Fruit fly (Drosophila melanogaster) whole organism, prepupa: ENCODE measurements around the gene Vti1b.

Experiments
- Blimp-1 ChIP-seq: fragments of 200-800 bp; sonication (Bioruptor generic); optimal IDR thresholded peaks from 3 replicates; lab custom pipeline; 2017; ENCODE audit warnings: missing biosample characterization, missing genetic modification characterization, mild to moderate bottlenecking, moderate library complexity, missing genetic modification reagents
- CG1621 ChIP-seq: fragments of 200-800 bp; sonication (Bioruptor generic); optimal IDR thresholded peaks from 3 replicates; lab custom pipeline; 2018; ENCODE audit warnings: missing biosample characterization, mild to moderate bottlenecking, missing genetic modification characterization
- CG16779 ChIP-seq: fragments of 200-800 bp; sonication (Bioruptor generic); optimal IDR thresholded peaks from 3 replicates; lab custom pipeline; 2017; ENCODE audit warnings: missing biosample characterization, mild to moderate bottlenecking, missing genetic modification characterization
- CG31627 ChIP-seq: fragments of 200-800 bp; sonication (Bioruptor generic); optimal IDR thresholded peaks from 3 replicates; lab custom pipeline; 2016; ENCODE audit warnings: missing biosample characterization, missing genetic modification characterization
- CG32006 ChIP-seq: fragments of 200-800 bp; sonication (Bioruptor generic); optimal IDR thresholded peaks from 3 replicates; lab custom pipeline; 2017; ENCODE audit warnings: missing biosample characterization, mild to moderate bottlenecking, missing genetic modification characterization
- CG4318 ChIP-seq: fragments of 200-800 bp; sonication (Bioruptor generic); optimal IDR thresholded peaks from 3 replicates; lab custom pipeline; 2017; ENCODE audit warnings: missing biosample characterization, mild to moderate bottlenecking, missing genetic modification characterization
- CG6276 ChIP-seq: fragments of 200-800 bp; sonication (Bioruptor generic); optimal IDR thresholded peaks from 2 replicates; lab custom pipeline; 2017; ENCODE audit warnings: missing biosample characterization, mild to moderate bottlenecking, missing genetic modification characterization
- CG8119 ChIP-seq: fragments of 200-800 bp; sonication (Bioruptor generic); IDR thresholded peaks from 3 replicates; pipeline ENCODE4 v1.3.6; 2022; ENCODE audit warnings: missing biosample characterization, missing genetic modification characterization
- Sox14 ChIP-seq: fragments of 200-800 bp; sonication (Bioruptor generic); optimal IDR thresholded peaks from 3 replicates; lab custom pipeline; 2016; ENCODE audit warnings: missing biosample characterization, missing genetic modification characterization
- Sox15 ChIP-seq: fragments of 200-800 bp; sonication (Bioruptor generic); optimal IDR thresholded peaks from 3 replicates; lab custom pipeline; 2016; ENCODE audit warnings: missing biosample characterization, missing genetic modification characterization
- cyc ChIP-seq: fragments of 200-800 bp; sonication (Bioruptor generic); optimal IDR thresholded peaks from 3 replicates; lab custom pipeline; 2016; ENCODE audit warnings: missing biosample characterization, missing genetic modification characterization
- dsx ChIP-seq: fragments of 200-800 bp; optimal IDR thresholded peaks from 3 replicates; lab custom pipeline; 2019; ENCODE audit warnings: missing biosample characterization, mild to moderate bottlenecking, missing genetic modification characterization, moderate library complexity; ENCODE audit not compliant: poor library complexity, severe bottlenecking

DNA sequence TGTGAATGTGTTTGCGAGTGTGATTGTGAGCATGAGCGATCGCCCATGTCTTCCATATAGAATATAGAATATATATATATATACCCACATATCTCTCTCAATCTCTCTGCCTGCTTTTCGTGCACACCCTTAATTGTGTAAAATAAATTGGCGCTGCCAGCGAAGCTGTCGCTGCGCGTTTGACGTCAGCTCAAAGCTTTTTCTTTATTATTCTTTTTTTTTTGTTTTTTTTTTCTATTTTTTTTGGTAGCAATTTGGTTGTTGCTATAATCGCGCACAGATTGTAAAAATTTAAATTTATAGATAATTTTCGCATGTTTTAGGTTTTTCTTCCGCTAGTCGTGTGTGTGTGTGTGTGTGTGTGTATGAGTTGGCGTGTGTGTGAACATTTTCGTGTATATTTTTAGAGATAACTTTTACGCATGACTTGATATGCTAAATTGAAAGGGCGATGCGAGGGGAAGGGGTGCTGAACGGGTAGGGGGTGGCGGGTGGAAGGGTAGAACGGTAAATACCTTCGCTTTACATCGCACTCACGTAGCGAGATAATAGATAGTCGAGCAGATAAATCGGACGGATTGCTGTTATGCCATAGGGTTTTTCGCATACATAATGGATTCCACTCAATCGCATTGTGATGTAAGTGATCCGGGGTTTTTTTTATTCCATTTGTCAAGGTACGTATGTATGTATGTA is 48.5 kb downstream of the Vti1b start:
- TF ChIP-seq CG32006 (GFP tag; lab: Kevin White, UChicago): no peak
- no peak for TF ChIP-seq CG31627
- no peak for TF ChIP-seq Sox14 (GFP tag; lab: Kevin White, UChicago)
- TF ChIP-seq Blimp-1 (GFP tag; lab: Kevin White, UChicago): no peak
- no peak for TF ChIP-seq cyc (GFP tag; lab: Kevin White, UChicago)
- no peak for TF ChIP-seq CG4318 (GFP tag; lab: Kevin White, UChicago)
- TF ChIP-seq Sox15: no peak
- no peak for TF ChIP-seq CG1621 (tag; lab: Kevin White, UChicago)
- no peak for TF ChIP-seq CG6276 (GFP tag; lab: Kevin White, UChicago)
- no peak for TF ChIP-seq CG8119
- no peak for TF ChIP-seq CG16779 (tag; lab: Kevin White, UChicago)
- no peak for TF ChIP-seq dsx (GFP tag; lab: Kevin White, UChicago)
